Fruit fly (Drosophila melanogaster) whole organism, pupa: ENCODE results near the gene CG9389.

ENCODE experiments used
- CG10348 ChIP-seq: fragments of 200-800 bp; sonication (Bioruptor generic); IDR thresholded peaks from 2 replicates; pipeline ENCODE4 v1.3.6; 2022; ENCODE audit warnings: missing biosample characterization, missing genetic modification characterization
- CG14655 ChIP-seq: fragments of 200-800 bp; sonication (Bioruptor generic); optimal IDR thresholded peaks from 3 replicates; lab custom pipeline; 2017; ENCODE audit warnings: mild to moderate bottlenecking, missing biosample characterization, missing genetic modification reagents, missing genetic modification characterization
- CG15710 ChIP-seq: fragments of 200-800 bp; sonication (Bioruptor generic); optimal IDR thresholded peaks from 2 replicates; lab custom pipeline; 2018; ENCODE audit warnings: missing biosample characterization, mild to moderate bottlenecking, missing genetic modification characterization, moderate library complexity
- CG17806 ChIP-seq: fragments of 200-800 bp; sonication (Bioruptor generic); optimal IDR thresholded peaks from 2 replicates; lab custom pipeline; 2018; ENCODE audit warnings: missing biosample characterization, mild to moderate bottlenecking, missing genetic modification characterization, moderate library complexity
- CG4496 ChIP-seq: fragments of 200-800 bp; sonication (Bioruptor generic); IDR thresholded peaks from 3 replicates; pipeline ENCODE4 v1.3.6; 2022; ENCODE audit warnings: missing biosample characterization, missing genetic modification characterization
- CG8301 ChIP-seq: fragments of 200-800 bp; sonication (Bioruptor generic); optimal IDR thresholded peaks from 2 replicates; lab custom pipeline; 2018; ENCODE audit warnings: missing biosample characterization, mild to moderate bottlenecking, missing genetic modification characterization
- CG9948 ChIP-seq: fragments of 200-800 bp; sonication (Bioruptor generic); optimal IDR thresholded peaks from 2 replicates; lab custom pipeline; 2018; ENCODE audit warnings: missing biosample characterization, mild to moderate bottlenecking, missing genetic modification characterization, moderate library complexity
- D1 ChIP-seq: fragments of 200-800 bp; sonication (Bioruptor generic); optimal IDR thresholded peaks from 2 replicates; lab custom pipeline; 2018; ENCODE audit warnings: missing biosample characterization, mild to moderate bottlenecking, missing genetic modification characterization, moderate library complexity
- EcR ChIP-seq: fragments of 200-800 bp; sonication (Bioruptor generic); optimal IDR thresholded peaks from 3 replicates; lab custom pipeline; 2019; ENCODE audit warnings: missing biosample characterization, missing genetic modification characterization, mild to moderate bottlenecking, moderate library complexity, missing genetic modification reagents
- Ets98B ChIP-seq: fragments of 200-800 bp; sonication (Bioruptor generic); IDR thresholded peaks from 2 replicates; pipeline ENCODE4 v1.3.6; 2022; ENCODE audit warnings: missing biosample characterization, missing genetic modification characterization
- Pif1A ChIP-seq: fragments of 200-800 bp; sonication (Bioruptor generic); optimal IDR thresholded peaks from 3 replicates; lab custom pipeline; 2016; ENCODE audit warnings: missing biosample characterization, missing genetic modification characterization
- Snoo ChIP-seq: fragments of 200-800 bp; sonication (Bioruptor generic); optimal IDR thresholded peaks from 3 replicates; lab custom pipeline; 2017; ENCODE audit warnings: missing biosample characterization, mild to moderate bottlenecking, missing genetic modification characterization, inconsistent platforms
- gl ChIP-seq: fragments of 200-800 bp; sonication (Bioruptor generic); optimal IDR thresholded peaks from 2 replicates; lab custom pipeline; 2018; ENCODE audit warnings: missing biosample characterization, mild to moderate bottlenecking, missing genetic modification characterization
- rn ChIP-seq: fragments of 200-800 bp; sonication (Bioruptor generic); IDR thresholded peaks from 2 replicates; pipeline ENCODE4 v1.3.6; 2022; ENCODE audit warnings: missing biosample characterization, missing genetic modification characterization

DNA sequence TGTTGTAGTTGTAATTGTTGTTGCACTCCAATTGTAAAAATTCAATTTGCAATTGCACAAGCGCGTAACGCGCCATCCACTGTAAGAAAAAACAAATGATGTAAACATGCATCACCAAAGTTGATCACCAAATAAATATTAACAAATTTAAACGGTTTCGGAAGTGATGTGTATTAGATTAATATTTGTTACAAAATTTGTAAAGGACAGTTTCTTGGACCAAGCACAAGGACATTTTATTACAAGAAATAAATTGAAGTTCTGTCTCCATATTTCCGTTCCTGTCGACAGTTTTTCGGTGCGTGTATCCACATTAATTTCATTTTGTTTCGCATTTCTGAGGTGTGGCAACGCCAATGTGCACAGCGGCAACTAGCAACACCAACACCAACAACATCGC, 40.6 kb downstream of the CG9389 start:
- TF ChIP-seq CG17806 (tag; lab: Kevin White, UChicago) (no peak), CG14655 (peak; percentile 77), CG15710 (no peak), rn (GFP tag; lab: Robert Waterston, UW) (peak; percentile 38; the same call in 1 of the 2 replicates), CG4496 (peak; percentile 78), CG10348 (no peak; the same call in 1 of the 2 replicates), gl (tag; lab: Kevin White, UChicago) (no peak), Pif1A (GFP tag; lab: Kevin White, UChicago) (peak; percentile 39), CG8301 (tag; lab: Kevin White, UChicago) (peak; percentile 71), CG9948 (tag; lab: Kevin White, UChicago) (no peak), Ets98B (peak; percentile 75), D1 (tag; lab: Kevin White, UChicago) (no peak), Snoo (tag; lab: Kevin White, UChicago) (no peak), EcR (GFP tag; lab: Kevin White, UChicago) (no peak)
